Worm (Caenorhabditis elegans) whole organism, L4 larva: Measurements from ENCODE around the gene acn-1.

Experiments used
- D1046.2 ChIP-seq: fragments of 200-800 bp; sonication (Bioruptor generic); IDR thresholded peaks from 2 replicates; pipeline ENCODE4 v1.3.6; 2022; ENCODE audit warnings: missing genetic modification characterization, missing compliant biosample characterization
- R02D3.7 ChIP-seq: fragments of 150-350 bp; sonication (generic microtip); optimal IDR thresholded peaks from 3 replicates; lab custom pipeline; 2014; ENCODE audit warnings: missing biosample characterization, missing genetic modification characterization
- ZK337.2 ChIP-seq: fragments of 200-800 bp; sonication (Bioruptor generic); IDR thresholded peaks from 2 replicates; pipeline ENCODE4 v1.3.6; 2022; ENCODE audit warnings: missing genetic modification reagents, missing genetic modification characterization, missing compliant biosample characterization
- aha-1 ChIP-seq: fragments of 150-350 bp; peaks from one replicate; lab custom pipeline; 2014; ENCODE audit warnings: missing biosample characterization, missing genetic modification characterization
- ceh-20 ChIP-seq: fragments of 200-800 bp; sonication (Bioruptor generic); IDR thresholded peaks from 2 replicates; pipeline ENCODE4 v1.3.6; 2022; ENCODE audit warnings: missing genetic modification reagents, missing genetic modification characterization, missing compliant biosample characterization
- ctbp-1 ChIP-seq: fragments of 200-800 bp; sonication (Bioruptor generic); IDR thresholded peaks from 2 replicates; pipeline ENCODE4 v1.3.6; 2022; ENCODE audit warnings: missing genetic modification reagents, missing genetic modification characterization, missing compliant biosample characterization
- daf-12 ChIP-seq: fragments of 150-350 bp; optimal IDR thresholded peaks from 2 replicates; lab custom pipeline; 2014; ENCODE audit warnings: missing biosample characterization, missing genetic modification reagents, missing genetic modification characterization
- daf-19 ChIP-seq: fragments of 200-800 bp; sonication (Bioruptor generic); conservative IDR thresholded peaks from 2 replicates; pipeline ENCODE4 v1.3.6; 2022; ENCODE audit warnings: missing genetic modification characterization, missing compliant biosample characterization
- daf-8 ChIP-seq: fragments of 200-800 bp; sonication (Bioruptor generic); IDR thresholded peaks from 2 replicates; pipeline ENCODE4 v1.3.6; 2022; ENCODE audit warnings: missing genetic modification characterization, missing compliant biosample characterization
- dmd-6 ChIP-seq: fragments of 200-800 bp; sonication (Bioruptor generic); IDR thresholded peaks from 2 replicates; pipeline ENCODE4 v1.3.6; 2022; ENCODE audit warnings: missing genetic modification reagents, missing genetic modification characterization, missing compliant biosample characterization
- dmd-8 ChIP-seq: fragments of 200-800 bp; sonication (Bioruptor generic); IDR thresholded peaks from 2 replicates; pipeline ENCODE4 v1.3.6; 2022; ENCODE audit warnings: missing genetic modification characterization, missing compliant biosample characterization
- dve-1 ChIP-seq: sonication (generic microtip); optimal IDR thresholded peaks from 2 replicates; lab custom pipeline; 2017; ENCODE audit warnings: antibody characterized with exemption, mild to moderate bottlenecking, missing genetic modification characterization, missing compliant biosample characterization; ENCODE audit not compliant: insufficient read depth
- egl-43 ChIP-seq: fragments of 200-800 bp; sonication (Bioruptor generic); IDR thresholded peaks from 2 replicates; pipeline ENCODE4 v1.3.6; 2022; ENCODE audit warnings: missing genetic modification reagents, missing genetic modification characterization, missing compliant biosample characterization
- hif-1 ChIP-seq, 2 experiments: sonication (generic microtip); optimal IDR thresholded peaks; 2 replicates each; lab custom pipeline; 2016 to 2017; ENCODE audit warnings: missing compliant biosample characterization in 2 of 2, missing genetic modification characterization in 2 of 2, missing genetic modification reagents in 2 of 2, missing genotype in 2 of 2, mild to moderate bottlenecking in 1 of 2
- jun-1 ChIP-seq: fragments of 150-350 bp; optimal IDR thresholded peaks from 2 replicates; lab custom pipeline; 2014; ENCODE audit warnings: missing biosample characterization, missing genetic modification reagents, missing genetic modification characterization
- lin-38 ChIP-seq: fragments of 200-800 bp; sonication (Bioruptor generic); IDR thresholded peaks from 2 replicates; pipeline ENCODE4 v1.3.6; 2022; ENCODE audit warnings: missing genetic modification reagents, missing genetic modification characterization, missing compliant biosample characterization
- lir-3 ChIP-seq: sonication (generic microtip); optimal IDR thresholded peaks from 2 replicates; lab custom pipeline; 2016; ENCODE audit warnings: mild to moderate bottlenecking, missing genetic modification characterization, missing compliant biosample characterization
- mdl-1 ChIP-seq, 2 experiments: fragments of 150-350 bp in 1 of 2; sonication (generic microtip) in 1 of 2; optimal IDR thresholded peaks; 2 replicates each; lab custom pipeline; 2014 to 2017; ENCODE audit warnings: missing biosample characterization in 2 of 2, missing genetic modification characterization in 2 of 2
- nhr-102 ChIP-seq: sonication (generic microtip); optimal IDR thresholded peaks from 2 replicates; lab custom pipeline; 2016; ENCODE audit warnings: mild to moderate bottlenecking, missing genetic modification characterization, moderate library complexity, missing compliant biosample characterization
- nhr-11 ChIP-seq: fragments of 150-350 bp; optimal IDR thresholded peaks from 2 replicates; lab custom pipeline; 2014; ENCODE audit warnings: missing biosample characterization, missing genetic modification characterization
- nhr-25 ChIP-seq: sonication (generic microtip); optimal IDR thresholded peaks from 2 replicates; lab custom pipeline; 2017; ENCODE audit warnings: missing genetic modification characterization, mild to moderate bottlenecking, missing compliant biosample characterization, antibody characterized with exemption, moderate library complexity, borderline replicate concordance; ENCODE audit not compliant: insufficient read depth
- nhr-28 ChIP-seq: fragments of 150-350 bp; optimal IDR thresholded peaks from 2 replicates; lab custom pipeline; 2014; ENCODE audit warnings: missing biosample characterization, missing genetic modification characterization
- pha-4 ChIP-seq, 2 experiments: fragments of 150-350 bp in 1 of 2; fragments of 200-800 bp in 1 of 2; sonication (Bioruptor generic) in 1 of 2; IDR thresholded peaks in 1 of 2; optimal IDR thresholded peaks in 1 of 2; 2 replicates each; pipeline versions ENCODE4 v1.3.6 to Lab custom; 2014 to 2022; ENCODE audit warnings: missing genetic modification characterization in 2 of 2, missing genetic modification reagents in 2 of 2, missing biosample characterization in 1 of 2, missing compliant biosample characterization in 1 of 2
- php-3 ChIP-seq: fragments of 200-800 bp; sonication (Bioruptor generic); IDR thresholded peaks from 2 replicates; pipeline ENCODE4 v1.3.6; 2022; ENCODE audit warnings: missing genetic modification reagents, missing genetic modification characterization, missing compliant biosample characterization
- pqm-1 ChIP-seq: sonication (generic microtip); optimal IDR thresholded peaks from 2 replicates; lab custom pipeline; 2017; ENCODE audit warnings: missing biosample characterization, missing genetic modification characterization
- sdz-12 ChIP-seq: fragments of 200-800 bp; sonication (Bioruptor generic); optimal IDR thresholded peaks from 2 replicates; lab custom pipeline; 2018; ENCODE audit warnings: mild to moderate bottlenecking, missing genetic modification characterization, missing compliant biosample characterization
- tag-97 ChIP-seq: fragments of 200-800 bp; sonication (Bioruptor generic); IDR thresholded peaks from 2 replicates; pipeline ENCODE4 v1.3.6; 2022; ENCODE audit warnings: missing genetic modification characterization, missing compliant biosample characterization
- tra-1 ChIP-seq: fragments of 200-800 bp; sonication (Bioruptor generic); IDR thresholded peaks from 2 replicates; pipeline ENCODE4 v1.3.6; 2022; ENCODE audit warnings: missing genetic modification reagents, missing genetic modification characterization, missing compliant biosample characterization
- unc-130 ChIP-seq: sonication (generic microtip); optimal IDR thresholded peaks from 2 replicates; lab custom pipeline; 2016; ENCODE audit warnings: missing genetic modification reagents, missing genetic modification characterization, missing compliant biosample characterization
- unc-39 ChIP-seq: sonication (generic microtip); optimal IDR thresholded peaks from 2 replicates; lab custom pipeline; 2017; ENCODE audit warnings: missing biosample characterization, missing genetic modification characterization
- unc-62 ChIP-seq, 3 experiments: fragments of 150-350 bp in 1 of 3; sonication (generic microtip); optimal IDR thresholded peaks in 2 of 3; peaks in 1 of 3; 1 replicate in 1 of 3; 2 replicates in 2 of 3; lab custom pipeline; 2014 to 2017; ENCODE audit warnings: missing biosample characterization in 3 of 3, missing genetic modification characterization in 3 of 3, missing genetic modification reagents in 3 of 3, missing genotype in 1 of 3
- zag-1 ChIP-seq: fragments of 150-350 bp; optimal IDR thresholded peaks from 2 replicates; lab custom pipeline; 2014; ENCODE audit warnings: missing biosample characterization, missing genetic modification characterization
- zip-2 ChIP-seq: fragments of 150-350 bp; optimal IDR thresholded peaks from 2 replicates; lab custom pipeline; 2014; ENCODE audit warnings: missing biosample characterization, missing genetic modification characterization

The acn-1 gene

ce11 chrX:5085465-5085864, 11.4 kb downstream of the acn-1 start (continued):
- peak; percentile 88 for TF ChIP-seq pha-4 (GFP tag; IDR thresholded peaks at IDR 0.05; lab: Robert Waterston, UW)
- TF ChIP-seq pha-4 (tag; optimal IDR thresholded peaks at IDR 0.05; lab: Kevin White, UChicago): peak; percentile 41
- TF ChIP-seq ZK337.2 (GFP tag; lab: Robert Waterston, UW): no peak
- TF ChIP-seq nhr-25: peak; percentile 79
- peak; percentile 74 for TF ChIP-seq zip-2
- peak; percentile 10 to 76 for TF ChIP-seq hif-1 (tag; optimal IDR thresholded peaks at IDR 0.05; lab: Kevin White, UChicago)
- TF ChIP-seq pqm-1 (tag; lab: Kevin White, UChicago): peak; percentile 10
- TF ChIP-seq daf-8 (GFP tag; lab: Robert Waterston, UW): no peak
- peak; percentile 74 for TF ChIP-seq sdz-12 (GFP tag; lab: Kevin White, UChicago)
- TF ChIP-seq ctbp-1 (GFP tag; lab: Robert Waterston, UW): peak; percentile 93
- peak; percentile 86 for TF ChIP-seq D1046.2 (GFP tag; lab: Robert Waterston, UW)
- peak; percentile 94 for TF ChIP-seq daf-19 (GFP tag; lab: Robert Waterston, UW)
- peak; percentile 74 for TF ChIP-seq nhr-28 (tag; lab: Kevin White, UChicago)
- peak; percentile 59 for TF ChIP-seq nhr-11
- TF ChIP-seq daf-12: no peak
- TF ChIP-seq zag-1: no peak

DNA sequence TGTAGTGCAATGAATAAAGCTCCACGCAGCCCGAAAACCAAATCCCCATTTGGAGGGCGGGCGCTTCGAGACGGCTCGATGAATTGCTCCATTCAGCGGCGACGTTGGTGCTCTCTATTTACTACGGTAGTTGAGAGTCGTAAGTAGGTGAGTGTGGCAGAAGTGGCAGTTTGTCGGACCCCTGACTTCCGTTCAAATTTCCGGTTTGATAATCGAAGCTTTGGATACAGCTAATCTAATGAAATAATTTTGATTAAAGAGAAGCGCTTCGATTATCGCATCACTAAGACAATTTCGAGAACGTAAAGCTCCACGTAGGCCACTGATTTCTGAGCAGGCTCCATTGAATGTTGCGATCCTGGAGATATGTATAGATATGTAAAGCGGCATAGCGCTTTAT, 12.4 kb downstream of the acn-1 start, which contains the start of gene ets-5:
TSS of gene ets-5 (minus strand) at position 32 of the 400 bp plus-strand sequence.
- TF ChIP-seq jun-1 (tag; lab: Kevin White, UChicago) (no peak), lin-38 (no peak), unc-130 (GFP tag; lab: Kevin White, UChicago) (no peak), tra-1 (GFP tag; lab: Robert Waterston, UW) (no peak), aha-1 (tag; lab: Kevin White, UChicago) (peak; percentile 89), lir-3 (tag; lab: Kevin White, UChicago) (no peak), php-3 (GFP tag; lab: Robert Waterston, UW) (no peak)

ce11 chrX:5084080-5084479, 12.8 kb downstream of the acn-1 start:
- 0 out of 2 replicates have a peak, but pooled peaks have one; percentile 28 for TF ChIP-seq egl-43 (GFP tag; lab: Robert Waterston, UW)
- no peak for TF ChIP-seq tra-1 (GFP tag; lab: Robert Waterston, UW)

- no peak for TF ChIP-seq nhr-102 (tag; lab: Kevin White, UChicago)
- no peak for TF ChIP-seq dmd-8
- TF ChIP-seq dve-1: no peak
- TF ChIP-seq R02D3.7 (tag; lab: Kevin White, UChicago): no peak
- TF ChIP-seq tag-97: no peak
- peak in 1 of 2 experiments; percentile 35 for TF ChIP-seq unc-62 (GFP tag; optimal IDR thresholded peaks at IDR 0.05 in 1 of 2; lab: Kevin White, UChicago)
- no peak for TF ChIP-seq unc-62 (tag; optimal IDR thresholded peaks at IDR 0.05; lab: Kevin White, UChicago)
- no peak for TF ChIP-seq D1046.2 (GFP tag; lab: Robert Waterston, UW)
- TF ChIP-seq unc-39 (tag; lab: Kevin White, UChicago): no peak
- peak; percentile 15 for TF ChIP-seq nhr-28 (tag; lab: Kevin White, UChicago)
- 0 out of 2 replicates have a peak, but pooled peaks have one; percentile 37 for TF ChIP-seq ceh-20
- 0 out of 2 replicates have a peak, but pooled peaks have one; percentile 17 for TF ChIP-seq tra-1 (GFP tag; lab: Robert Waterston, UW)
- peak in 1 of 2 experiments; percentile 16 for TF ChIP-seq mdl-1 (tag; optimal IDR thresholded peaks at IDR 0.05; lab: Kevin White, UChicago)
- peak; percentile 34; the same call in 1 of the 2 replicates for TF ChIP-seq dmd-6 (GFP tag; lab: Robert Waterston, UW)
- TF ChIP-seq, all 104 proteins: peak for 6
These were observed 17.6 kb downstream of the acn-1 start for ce11 chrX:5079297-5079696.
